Worm (Caenorhabditis elegans): ENCODE measurements around the gene K02D3.1.
A peak's percentile ranks its signal among the peaks of the same experiment; 100 is the strongest.

Gene K02D3.1

DNA sequence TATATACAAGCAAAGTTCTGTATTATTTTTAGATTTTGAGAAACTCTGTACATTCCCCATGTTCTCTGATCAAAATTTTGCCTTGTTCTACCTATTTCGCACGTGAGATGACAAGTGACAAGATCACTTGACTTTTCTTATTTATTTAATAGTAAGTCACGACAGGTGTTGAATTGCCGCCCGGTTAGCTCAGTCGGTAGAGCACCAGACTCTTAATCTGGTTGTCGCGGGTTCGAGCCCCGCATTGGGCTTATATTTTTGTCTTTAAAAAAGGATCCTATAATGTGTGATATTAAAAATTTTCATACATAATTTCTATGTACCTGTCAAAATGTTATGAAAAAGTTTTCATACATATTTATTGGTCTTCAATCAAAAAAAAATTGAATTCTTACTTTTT is 8.0 kb downstream of the K02D3.1 start (continued):
- TF ChIP-seq xbp-1 (tag; optimal IDR thresholded peaks at IDR 0.05), result no peak
- TF ChIP-seq nhr-71 (tag; optimal IDR thresholded peaks at IDR 0.05), result peak; percentile 68
- no peak for TF ChIP-seq nhr-237 (tag; optimal IDR thresholded peaks at IDR 0.05)
- TF ChIP-seq ces-1 (GFP tag; optimal IDR thresholded peaks at IDR 0.05), result no peak
- no peak for TF ChIP-seq nhr-12 (tag; optimal IDR thresholded peaks at IDR 0.05)
- TF ChIP-seq ceh-88 (GFP tag; IDR thresholded peaks at IDR 0.05), result no peak
- no peak for TF ChIP-seq aha-1 (tag; optimal IDR thresholded peaks at IDR 0.05)
- TF ChIP-seq F16B12.6 (tag; optimal IDR thresholded peaks at IDR 0.05), result no peak
- TF ChIP-seq swsn-7 (tag; optimal IDR thresholded peaks at IDR 0.05), result no peak
- TF ChIP-seq sup-37 (GFP tag; optimal IDR thresholded peaks at IDR 0.05), result no peak
- no peak for TF ChIP-seq efl-1 (optimal IDR thresholded peaks at IDR 0.05)
- peak in 1 of 2 experiments; percentile 64 for TF ChIP-seq efl-1 (GFP tag; optimal IDR thresholded peaks at IDR 0.05 in 1 of 2)
- TF ChIP-seq snpc-4 (tag; optimal IDR thresholded peaks at IDR 0.05), result no peak
- TF ChIP-seq ceh-63 (GFP tag; optimal IDR thresholded peaks at IDR 0.05), result no peak
- TF ChIP-seq mab-9 (GFP tag; IDR thresholded peaks at IDR 0.05), result no peak
- no peak for TF ChIP-seq nhr-11 (tag; optimal IDR thresholded peaks at IDR 0.05)
- no peak for TF ChIP-seq vab-15 (tag; optimal IDR thresholded peaks at IDR 0.05)
- TF ChIP-seq mef-2 (tag; optimal IDR thresholded peaks at IDR 0.05), result no peak
- no peak for TF ChIP-seq zag-1 (tag; optimal IDR thresholded peaks at IDR 0.05)
- TF ChIP-seq unc-30 (tag; optimal IDR thresholded peaks at IDR 0.05), result no peak
- TF ChIP-seq hlh-4 (tag; optimal IDR thresholded peaks at IDR 0.05), result no peak
- no peak for TF ChIP-seq hlh-17 (GFP tag; optimal IDR thresholded peaks at IDR 0.05; ENCODE audit: borderline replicate concordance)
- TF ChIP-seq ceh-8 (GFP tag; optimal IDR thresholded peaks at IDR 0.05), result no peak
- TF ChIP-seq ama-1 (optimal IDR thresholded peaks at IDR 0.05), result no peak
- no peak for TF ChIP-seq sox-4 (tag; optimal IDR thresholded peaks at IDR 0.05)
- no peak for TF ChIP-seq ceh-90 (tag; optimal IDR thresholded peaks at IDR 0.05)
- TF ChIP-seq pqm-1 (tag; optimal IDR thresholded peaks at IDR 0.05), result no peak
- no peak for TF ChIP-seq fkh-8 (tag; optimal IDR thresholded peaks at IDR 0.05)
- no peak for TF ChIP-seq efl-3 (GFP tag; optimal IDR thresholded peaks at IDR 0.05)
- no peak for TF ChIP-seq dsc-1 (tag; optimal IDR thresholded peaks at IDR 0.05)
- TF ChIP-seq pax-3 (tag; optimal IDR thresholded peaks at IDR 0.05), result no peak
- TF ChIP-seq unc-130 (tag; optimal IDR thresholded peaks at IDR 0.05), result no peak
- TF ChIP-seq tbx-2 (tag; optimal IDR thresholded peaks at IDR 0.05), result peak; percentile 9
- TF ChIP-seq lin-39 (tag; optimal IDR thresholded peaks at IDR 0.05), result no peak
- TF ChIP-seq lin-15B (tag; optimal IDR thresholded peaks at IDR 0.05), result no peak
- no peak for TF ChIP-seq mep-1 (tag; optimal IDR thresholded peaks at IDR 0.05)
- no peak for TF ChIP-seq ztf-4 (tag; optimal IDR thresholded peaks at IDR 0.05)
- no peak for TF ChIP-seq blmp-1 (tag; optimal IDR thresholded peaks at IDR 0.05)
- peak; percentile 60 for TF ChIP-seq nhr-85 (tag)
- no peak for TF ChIP-seq nhr-28 (tag; optimal IDR thresholded peaks at IDR 0.05)
- TF ChIP-seq fkh-4 (tag; optimal IDR thresholded peaks at IDR 0.05; ENCODE audit: borderline replicate concordance), result no peak

- TF ChIP-seq nhr-237 (tag; optimal IDR thresholded peaks at IDR 0.05), result no peak
- peak; percentile 16 for TF ChIP-seq xbp-1 (tag; optimal IDR thresholded peaks at IDR 0.05)
- no peak for TF ChIP-seq ces-1 (GFP tag; optimal IDR thresholded peaks at IDR 0.05)
- TF ChIP-seq ama-1 (optimal IDR thresholded peaks at IDR 0.05), result no peak
- TF ChIP-seq mdl-1 (tag; optimal IDR thresholded peaks at IDR 0.05), result peak in 1 of 2 experiments; percentile 41
- no peak for TF ChIP-seq C34B4.2 (tag; optimal IDR thresholded peaks at IDR 0.05)
- no peak for TF ChIP-seq sptf-1 (tag; optimal IDR thresholded peaks at IDR 0.05)
- no peak for TF ChIP-seq zag-1 (tag; optimal IDR thresholded peaks at IDR 0.05)
- no peak for TF ChIP-seq tlp-1 (tag; optimal IDR thresholded peaks at IDR 0.05)
- no peak for TF ChIP-seq pag-3 (tag; optimal IDR thresholded peaks at IDR 0.05; ENCODE audit: borderline replicate concordance, insufficient read depth)
- no peak for TF ChIP-seq zip-4 (GFP tag; optimal IDR thresholded peaks at IDR 0.05)
- no peak for TF ChIP-seq lsy-2 (tag; optimal IDR thresholded peaks at IDR 0.05)
- peak; percentile 53 for TF ChIP-seq dsc-1 (tag; optimal IDR thresholded peaks at IDR 0.05)
- TF ChIP-seq nhr-90 (tag; optimal IDR thresholded peaks at IDR 0.05; ENCODE audit: poor library complexity), result peak; percentile 51
- TF ChIP-seq lin-13 (GFP tag; optimal IDR thresholded peaks at IDR 0.05), result no peak
- no peak for TF ChIP-seq nhr-77 (tag; optimal IDR thresholded peaks at IDR 0.05)
- peak; percentile 67 for TF ChIP-seq nhr-20 (tag; optimal IDR thresholded peaks at IDR 0.05)
- peak; percentile 68 for TF ChIP-seq nhr-19 (GFP tag; conservative IDR thresholded peaks at IDR 0.05)
- no peak for TF ChIP-seq unc-62 (GFP tag; optimal IDR thresholded peaks at IDR 0.05)
- no peak for TF ChIP-seq aly-2 (tag; optimal IDR thresholded peaks at IDR 0.05)
- no peak for TF ChIP-seq sox-4 (tag; optimal IDR thresholded peaks at IDR 0.05)
- no peak for TF ChIP-seq unc-98 (GFP tag; IDR thresholded peaks at IDR 0.05)
- TF ChIP-seq lin-39 (tag; optimal IDR thresholded peaks at IDR 0.05), result no peak
Observed at ce11 chrX:13716313-13716712, 9.6 kb downstream of the K02D3.1 start.

Measured in whole organism, L1 larva.